Worm (Caenorhabditis elegans): Measurements from ENCODE around the gene sng-1.

- TF ChIP-seq fkh-10 (GFP tag; optimal IDR thresholded peaks at IDR 0.05) (no peak), jun-1 (tag; optimal IDR thresholded peaks at IDR 0.05) (peak; percentile 63), nhr-237 (tag; optimal IDR thresholded peaks at IDR 0.05) (no peak), ama-1 (optimal IDR thresholded peaks at IDR 0.05) (peak; percentile 41), snpc-4 (tag; optimal IDR thresholded peaks at IDR 0.05) (no peak)
Measured at ce11 chrX:7320115-7320711, 7.2 kb upstream of the sng-1 start, which contains the start of gene spp-5.
